Worm (Caenorhabditis elegans): Measurements from ENCODE around the gene F39H12.1.

The F39H12.1 gene

ce11 chrX:859401-859800 lies 24.8 kb downstream of the F39H12.1 start, which contains the start of gene F56F10.2 (continued):
- no peak for TF ChIP-seq him-1 (tag; optimal IDR thresholded peaks at IDR 0.05)
- TF ChIP-seq Y53F4B.3 (GFP tag; IDR thresholded peaks at IDR 0.05), result no peak
- TF ChIP-seq lin-35 (GFP tag; optimal IDR thresholded peaks at IDR 0.05), result no peak

- TF ChIP-seq Y67H2A.10 (GFP tag; conservative IDR thresholded peaks at IDR 0.05) (no peak), mel-28 (tag; optimal IDR thresholded peaks at IDR 0.05; ENCODE audit: borderline replicate concordance) (no peak), hsf-1 (GFP tag; IDR thresholded peaks at IDR 0.05) (no peak), F10E7.11 (tag; optimal IDR thresholded peaks at IDR 0.05) (no peak), nhr-179 (tag; optimal IDR thresholded peaks at IDR 0.05) (no peak), lag-1 (GFP tag; IDR thresholded peaks at IDR 0.05) (no peak), C06A6.2 (GFP tag; conservative IDR thresholded peaks at IDR 0.05) (no peak), C17E4.6 (GFP tag; IDR thresholded peaks at IDR 0.05) (no peak), atf-7 (tag; optimal IDR thresholded peaks at IDR 0.05) (no peak), rcor-1 (GFP tag; IDR thresholded peaks at IDR 0.05) (no peak), F57C9.4 (tag; optimal IDR thresholded peaks at IDR 0.05) (no peak), D2030.7 (GFP tag; IDR thresholded peaks at IDR 0.05) (no peak), mcd-1 (GFP tag; IDR thresholded peaks at IDR 0.05) (no peak), F52B5.7 (tag; optimal IDR thresholded peaks at IDR 0.05) (no peak), cebp-1 (GFP tag; IDR thresholded peaks at IDR 0.05) (no peak), cebp-1 (tag; optimal IDR thresholded peaks at IDR 0.05) (no peak)
Observed at ce11 chrX:861378-861777, 26.8 kb downstream of the F39H12.1 start.

- no peak for TF ChIP-seq C17E4.6 (GFP tag; IDR thresholded peaks at IDR 0.05)
- no peak for TF ChIP-seq zfh-2 (GFP tag; conservative IDR thresholded peaks at IDR 0.05)
- TF ChIP-seq egl-44 (GFP tag; IDR thresholded peaks at IDR 0.05), result no peak
- TF ChIP-seq ZK185.1 (tag; optimal IDR thresholded peaks at IDR 0.05; ENCODE audit: poor library complexity, severe bottlenecking), result no peak
- no peak for TF ChIP-seq him-1 (tag; optimal IDR thresholded peaks at IDR 0.05)
- no peak for TF ChIP-seq mcd-1 (GFP tag; IDR thresholded peaks at IDR 0.05)
- TF ChIP-seq snpc-4 (GFP tag; optimal IDR thresholded peaks at IDR 0.05), result no peak
- no peak for TF ChIP-seq snpc-4 (tag; optimal IDR thresholded peaks at IDR 0.05)
- no peak for TF ChIP-seq C06A6.2 (GFP tag; conservative IDR thresholded peaks at IDR 0.05)
Observed at ce11 chrX:863478-863877, 28.9 kb downstream of the F39H12.1 start, which contains the start of gene cdo-1. Gene cdo-1 (minus strand): TSS chrX:863578.

ce11 chrX:864293-864731 lies 29.7 kb downstream of the F39H12.1 start:
- TF ChIP-seq ekl-4 (GFP tag; IDR thresholded peaks at IDR 0.05) (no peak), Y79H2A.3 (GFP tag; conservative IDR thresholded peaks at IDR 0.05) (no peak), bed-1 (GFP tag; IDR thresholded peaks at IDR 0.05) (no peak), atf-7 (tag; optimal IDR thresholded peaks at IDR 0.05) (peak; percentile 90), sea-2 (GFP tag; IDR thresholded peaks at IDR 0.05) (no peak), ceh-91 (GFP tag; IDR thresholded peaks at IDR 0.05) (no peak), unc-130 (GFP tag; optimal IDR thresholded peaks at IDR 0.05) (no peak), nfyb-1 (GFP tag; IDR thresholded peaks at IDR 0.05) (no peak), mes-4 (tag; optimal IDR thresholded peaks at IDR 0.05) (no peak), C06A6.2 (GFP tag; conservative IDR thresholded peaks at IDR 0.05) (0 out of 2 replicates have a peak, but pooled peaks have one; percentile 40), snpc-1.3 (tag; optimal IDR thresholded peaks at IDR 0.05; ENCODE audit: insufficient read depth) (no peak), die-1 (tag; optimal IDR thresholded peaks at IDR 0.05) (peak; percentile 31), somi-1 (GFP tag; optimal IDR thresholded peaks at IDR 0.05) (peak; percentile 53), F52B5.7 (tag; optimal IDR thresholded peaks at IDR 0.05) (no peak), lin-26 (GFP tag; IDR thresholded peaks at IDR 0.05) (peak; percentile 72; the same call in 1 of the 2 replicates), nhr-120 (GFP tag; IDR thresholded peaks at IDR 0.05) (no peak), ZK185.1 (tag; optimal IDR thresholded peaks at IDR 0.05; ENCODE audit: poor library complexity, severe bottlenecking) (no peak), Y53G8AR.9 (GFP tag; conservative IDR thresholded peaks at IDR 0.05) (no peak), attf-6 (GFP tag; IDR thresholded peaks at IDR 0.05) (no peak), B0261.1 (tag; optimal IDR thresholded peaks at IDR 0.05) (no peak), dpl-1 (GFP tag; optimal IDR thresholded peaks at IDR 0.05) (no peak), lin-40 (tag; optimal IDR thresholded peaks at IDR 0.05) (peak; percentile 80), aptf-2 (GFP tag; conservative IDR thresholded peaks at IDR 0.05) (no peak), nfya-2 (GFP tag; IDR thresholded peaks at IDR 0.05) (no peak), sdz-38 (tag; optimal IDR thresholded peaks at IDR 0.05) (no peak)

All from whole organism, young adult.